Fruit fly (Drosophila melanogaster): ENCODE results near the gene PMCA.

- TF ChIP-seq row (GFP tag; IDR thresholded peaks at IDR 0.05) = no peak
- no peak for TF ChIP-seq vnd (GFP tag; IDR thresholded peaks at IDR 0.05; ENCODE audit: partially characterized antibody)
- TF ChIP-seq repo (GFP tag; optimal IDR thresholded peaks at IDR 0.05) = no peak
- no peak for TF ChIP-seq lbe (GFP tag; optimal IDR thresholded peaks at IDR 0.05)
- no peak for TF ChIP-seq CG16813 (GFP tag; IDR thresholded peaks at IDR 0.05; ENCODE audit: partially characterized antibody)
- no peak for TF ChIP-seq CG18764 (GFP tag; optimal IDR thresholded peaks at IDR 0.05)
- TF ChIP-seq chn (GFP tag; optimal IDR thresholded peaks at IDR 0.05) = no peak
- TF ChIP-seq CG8478 (optimal IDR thresholded peaks at IDR 0.05) = no peak
- TF ChIP-seq Lhr (GFP tag; optimal IDR thresholded peaks at IDR 0.05) = no peak
Observed at dm6 chr4:388784-389313, 30.1 kb upstream of the PMCA start.

All from whole organism, embryonic.